Comparison of ENCODE assay signal across 1 worm cellular context in genomic region chrV:14510746-14511145, ce11.
TF ChIP-seq lines count a peak whose summit lies in the region.

Gene R02D5.9 (minus strand): TSS chrV:14511123.

TF ChIP-seq in whole organism, L1 larva, 84 proteins besides CTCF, POLR2A, EP300 and RAD21 (continued from another document):
- TF ChIP-seq F16B12.6 (tag; optimal IDR thresholded peaks at IDR 0.05; lab: Kevin White, UChicago) = no peak
- TF ChIP-seq nhr-76 (tag; optimal IDR thresholded peaks at IDR 0.05; lab: Kevin White, UChicago) = no peak
- no peak for TF ChIP-seq pqm-1 (tag; optimal IDR thresholded peaks at IDR 0.05; lab: Kevin White, UChicago)
- no peak for TF ChIP-seq irx-1 (tag; optimal IDR thresholded peaks at IDR 0.05; lab: Kevin White, UChicago)
- no peak for TF ChIP-seq C04F5.9 (tag; optimal IDR thresholded peaks at IDR 0.05; lab: Kevin White, UChicago)
- TF ChIP-seq lsy-2 (tag; optimal IDR thresholded peaks at IDR 0.05; lab: Kevin White, UChicago) = peak in 1 of 2 experiments; percentile 43
- TF ChIP-seq ceh-82 (tag; optimal IDR thresholded peaks at IDR 0.05; lab: Kevin White, UChicago) = no peak
- no peak for TF ChIP-seq pax-3 (tag; optimal IDR thresholded peaks at IDR 0.05; lab: Kevin White, UChicago)
- no peak for TF ChIP-seq ama-1 (optimal IDR thresholded peaks at IDR 0.05; lab: Kevin White, UChicago)
- TF ChIP-seq Y116A8C.19 (tag; optimal IDR thresholded peaks at IDR 0.05; lab: Kevin White, UChicago; ENCODE audit: borderline replicate concordance) = no peak
- no peak for TF ChIP-seq sox-4 (tag; optimal IDR thresholded peaks at IDR 0.05; lab: Kevin White, UChicago)
- TF ChIP-seq C16A3.4 (tag; optimal IDR thresholded peaks at IDR 0.05; lab: Kevin White, UChicago) = no peak
- peak; percentile 25 for TF ChIP-seq nhr-71 (tag; optimal IDR thresholded peaks at IDR 0.05; lab: Kevin White, UChicago)
- no peak for TF ChIP-seq nhr-19 (GFP tag; conservative IDR thresholded peaks at IDR 0.05; lab: Robert Waterston, UW)
- no peak for TF ChIP-seq hlh-4 (tag; optimal IDR thresholded peaks at IDR 0.05; lab: Kevin White, UChicago)
- TF ChIP-seq mab-9 (GFP tag; IDR thresholded peaks at IDR 0.05; lab: Robert Waterston, UW) = no peak
- TF ChIP-seq unc-130 (tag; optimal IDR thresholded peaks at IDR 0.05; lab: Kevin White, UChicago) = peak; percentile 6
- no peak for TF ChIP-seq lin-39 (tag; optimal IDR thresholded peaks at IDR 0.05; lab: Kevin White, UChicago)
- TF ChIP-seq skn-1 (tag; optimal IDR thresholded peaks at IDR 0.05; lab: Kevin White, UChicago) = peak; percentile 14
- TF ChIP-seq fos-1 (tag; optimal IDR thresholded peaks at IDR 0.05; lab: Kevin White, UChicago) = no peak
- no peak for TF ChIP-seq lir-3 (tag; optimal IDR thresholded peaks at IDR 0.05; lab: Kevin White, UChicago; ENCODE audit: poor library complexity)
- TF ChIP-seq unc-30 (tag; optimal IDR thresholded peaks at IDR 0.05; lab: Kevin White, UChicago) = no peak
- TF ChIP-seq hlh-17 (GFP tag; optimal IDR thresholded peaks at IDR 0.05; lab: Kevin White, UChicago; ENCODE audit: borderline replicate concordance) = no peak
- TF ChIP-seq vab-15 (tag; optimal IDR thresholded peaks at IDR 0.05; lab: Kevin White, UChicago) = no peak
- TF ChIP-seq fkh-4 (tag; optimal IDR thresholded peaks at IDR 0.05; lab: Kevin White, UChicago; ENCODE audit: borderline replicate concordance) = no peak
- TF ChIP-seq elt-3 (tag; optimal IDR thresholded peaks at IDR 0.05; lab: Kevin White, UChicago) = peak in 4 of 6 experiments; percentile 12 to 87 (median 22)
- no peak for TF ChIP-seq elt-2 (tag; optimal IDR thresholded peaks at IDR 0.05; lab: Kevin White, UChicago)
- no peak for TF ChIP-seq ceh-63 (GFP tag; optimal IDR thresholded peaks at IDR 0.05; lab: Kevin White, UChicago)
- TF ChIP-seq nhr-85 (tag; lab: Kevin White, UChicago) = peak; percentile 91
- TF ChIP-seq dsc-1 (tag; optimal IDR thresholded peaks at IDR 0.05; lab: Kevin White, UChicago) = no peak
- TF ChIP-seq unc-62 (GFP tag; optimal IDR thresholded peaks at IDR 0.05; lab: Kevin White, UChicago) = no peak
- TF ChIP-seq fkh-8 (tag; optimal IDR thresholded peaks at IDR 0.05; lab: Kevin White, UChicago) = no peak
- TF ChIP-seq hpl-2 (GFP tag; optimal IDR thresholded peaks at IDR 0.05; lab: Kevin White, UChicago) = no peak
- no peak for TF ChIP-seq mef-2 (tag; optimal IDR thresholded peaks at IDR 0.05; lab: Kevin White, UChicago)
- no peak for TF ChIP-seq dpl-1 (GFP tag; optimal IDR thresholded peaks at IDR 0.05; lab: Kevin White, UChicago)
- TF ChIP-seq efl-3 (GFP tag; optimal IDR thresholded peaks at IDR 0.05; lab: Kevin White, UChicago) = no peak
- peak in 1 of 2 experiments; percentile 70 for TF ChIP-seq lin-35 (GFP tag; optimal IDR thresholded peaks at IDR 0.05; lab: Kevin White, UChicago)
- no peak for TF ChIP-seq aly-2 (tag; optimal IDR thresholded peaks at IDR 0.05; lab: Kevin White, UChicago)
- TF ChIP-seq ztf-4 (tag; optimal IDR thresholded peaks at IDR 0.05; lab: Kevin White, UChicago) = no peak
- no peak for TF ChIP-seq tlp-1 (tag; optimal IDR thresholded peaks at IDR 0.05; lab: Kevin White, UChicago)
- no peak for TF ChIP-seq nhr-77 (tag; optimal IDR thresholded peaks at IDR 0.05; lab: Kevin White, UChicago)
- no peak for TF ChIP-seq grh-1 (GFP tag; IDR thresholded peaks at IDR 0.05; lab: Robert Waterston, UW)
- TF ChIP-seq C34B4.2 (tag; optimal IDR thresholded peaks at IDR 0.05; lab: Kevin White, UChicago) = no peak
- TF ChIP-seq mep-1 (tag; optimal IDR thresholded peaks at IDR 0.05; lab: Kevin White, UChicago) = peak; percentile 42
- TF ChIP-seq nhr-90 (tag; optimal IDR thresholded peaks at IDR 0.05; lab: Kevin White, UChicago; ENCODE audit: poor library complexity) = no peak
- TF ChIP-seq ces-1 (GFP tag; optimal IDR thresholded peaks at IDR 0.05; lab: Kevin White, UChicago) = no peak
- no peak for TF ChIP-seq jun-1 (tag; optimal IDR thresholded peaks at IDR 0.05; lab: Kevin White, UChicago)
- TF ChIP-seq egl-27 (tag; optimal IDR thresholded peaks at IDR 0.05; lab: Kevin White, UChicago) = no peak
- no peak for TF ChIP-seq ceh-8 (GFP tag; optimal IDR thresholded peaks at IDR 0.05; lab: Kevin White, UChicago)
- no peak for TF ChIP-seq snpc-4 (tag; optimal IDR thresholded peaks at IDR 0.05; lab: Kevin White, UChicago)
- TF ChIP-seq ceh-90 (tag; optimal IDR thresholded peaks at IDR 0.05; lab: Kevin White, UChicago) = no peak
- no peak for TF ChIP-seq xbp-1 (tag; optimal IDR thresholded peaks at IDR 0.05; lab: Kevin White, UChicago)
- no peak for TF ChIP-seq swsn-7 (tag; optimal IDR thresholded peaks at IDR 0.05; lab: Kevin White, UChicago)
- no peak for TF ChIP-seq zag-1 (tag; optimal IDR thresholded peaks at IDR 0.05; lab: Kevin White, UChicago)
- no peak for TF ChIP-seq ets-5 (GFP tag; IDR thresholded peaks at IDR 0.05; lab: Robert Waterston, UW)
- TF ChIP-seq nhr-84 (tag; optimal IDR thresholded peaks at IDR 0.05; lab: Kevin White, UChicago) = no peak
- no peak for TF ChIP-seq nhr-12 (tag; optimal IDR thresholded peaks at IDR 0.05; lab: Kevin White, UChicago)
- peak; percentile 42 for TF ChIP-seq tbx-2 (tag; optimal IDR thresholded peaks at IDR 0.05; lab: Kevin White, UChicago)
- TF ChIP-seq rnt-1 (tag; optimal IDR thresholded peaks at IDR 0.05; lab: Kevin White, UChicago) = no peak
- TF ChIP-seq sptf-1 (tag; optimal IDR thresholded peaks at IDR 0.05; lab: Kevin White, UChicago) = no peak
- TF ChIP-seq ceh-88 (GFP tag; IDR thresholded peaks at IDR 0.05; lab: Robert Waterston, UW) = no peak
- peak; percentile 50 for TF ChIP-seq nhr-20 (tag; optimal IDR thresholded peaks at IDR 0.05; lab: Kevin White, UChicago)
TF ChIP-seq in whole organism, L1 larva: peak in this region for 16.
